Worm (Caenorhabditis elegans) whole organism, L4 larva: ENCODE results near the gene F11D11.22.
A peak's percentile ranks its signal among the peaks of the same experiment; 100 is the strongest.

Source experiments
- F10B5.3 ChIP-seq: sonication (generic microtip); optimal IDR thresholded peaks from 2 replicates; lab custom pipeline; 2016; ENCODE audit warnings: mild to moderate bottlenecking, missing genetic modification characterization, missing compliant biosample characterization
- F44E2.7 ChIP-seq: fragments of 200-800 bp; sonication (Bioruptor generic); IDR thresholded peaks from 2 replicates; pipeline ENCODE4 v2.1.2; 2022; ENCODE audit warnings: missing genetic modification characterization, missing compliant biosample characterization
- R02D3.7 ChIP-seq: fragments of 150-350 bp; sonication (generic microtip); optimal IDR thresholded peaks from 3 replicates; lab custom pipeline; 2014; ENCODE audit warnings: missing biosample characterization, missing genetic modification characterization
- T20F7.1 ChIP-seq: fragments of 200-800 bp; sonication (Bioruptor generic); optimal IDR thresholded peaks from 2 replicates; lab custom pipeline; 2018; ENCODE audit warnings: mild to moderate bottlenecking, missing genetic modification characterization, missing compliant biosample characterization
- T26A8.4 ChIP-seq: fragments of 200-800 bp; sonication (Bioruptor generic); IDR thresholded peaks from 2 replicates; pipeline ENCODE4 v1.3.6; 2022; ENCODE audit warnings: missing genetic modification characterization, missing compliant biosample characterization
- Y48G9A.11 ChIP-seq: fragments of 200-800 bp; sonication (Bioruptor generic); IDR thresholded peaks from 2 replicates; pipeline ENCODE4 v1.3.6; 2022; ENCODE audit warnings: missing genetic modification reagents, missing genetic modification characterization, missing compliant biosample characterization
- Y75B8A.6 ChIP-seq: fragments of 200-800 bp; sonication (Bioruptor generic); IDR thresholded peaks from 2 replicates; pipeline ENCODE4 v1.3.6; 2022; ENCODE audit warnings: missing genetic modification reagents, missing genetic modification characterization, missing compliant biosample characterization
- ZK337.2 ChIP-seq: fragments of 200-800 bp; sonication (Bioruptor generic); IDR thresholded peaks from 2 replicates; pipeline ENCODE4 v1.3.6; 2022; ENCODE audit warnings: missing genetic modification reagents, missing genetic modification characterization, missing compliant biosample characterization
- aha-1 ChIP-seq: fragments of 150-350 bp; peaks from one replicate; lab custom pipeline; 2014; ENCODE audit warnings: missing biosample characterization, missing genetic modification characterization
- aly-2 ChIP-seq: sonication (generic microtip); optimal IDR thresholded peaks from 2 replicates; lab custom pipeline; 2018; ENCODE audit warnings: missing biosample characterization, missing genetic modification characterization
- ama-1 ChIP-seq: fragments of 150-350 bp; optimal IDR thresholded peaks from 2 replicates; lab custom pipeline; 2014; ENCODE audit warnings: inconsistent platforms, mixed read lengths
- attf-4 ChIP-seq: sonication (generic microtip); optimal IDR thresholded peaks from 3 replicates; lab custom pipeline; 2017; ENCODE audit warnings: missing biosample characterization, missing genetic modification characterization
- ceh-28 ChIP-seq: fragments of 150-350 bp; optimal IDR thresholded peaks from 2 replicates; lab custom pipeline; 2014; ENCODE audit warnings: missing biosample characterization, missing genetic modification reagents, missing genetic modification characterization
- ceh-32 ChIP-seq: sonication (generic microtip); optimal IDR thresholded peaks from 2 replicates; lab custom pipeline; 2016; ENCODE audit warnings: mild to moderate bottlenecking, missing genetic modification characterization, missing compliant biosample characterization; ENCODE audit not compliant: poor library complexity
- ces-1 ChIP-seq: fragments of 150-350 bp; sonication (generic microtip); optimal IDR thresholded peaks from 4 replicates; lab custom pipeline; 2014; ENCODE audit warnings: missing biosample characterization, missing genetic modification reagents, missing genetic modification characterization
- cey-2 ChIP-seq: sonication (generic microtip); optimal IDR thresholded peaks from 3 replicates; lab custom pipeline; 2017; ENCODE audit warnings: missing genetic modification characterization, mild to moderate bottlenecking, missing compliant biosample characterization, antibody characterized with exemption, borderline replicate concordance; ENCODE audit not compliant: insufficient read depth
- daf-8 ChIP-seq: fragments of 200-800 bp; sonication (Bioruptor generic); IDR thresholded peaks from 2 replicates; pipeline ENCODE4 v1.3.6; 2022; ENCODE audit warnings: missing genetic modification characterization, missing compliant biosample characterization
- dmd-6 ChIP-seq: fragments of 200-800 bp; sonication (Bioruptor generic); IDR thresholded peaks from 2 replicates; pipeline ENCODE4 v1.3.6; 2022; ENCODE audit warnings: missing genetic modification reagents, missing genetic modification characterization, missing compliant biosample characterization
- dmd-9 ChIP-seq: fragments of 200-800 bp; sonication (Bioruptor generic); IDR thresholded peaks from 2 replicates; pipeline ENCODE4 v1.3.6; 2022; ENCODE audit warnings: missing genetic modification reagents, missing genetic modification characterization, missing compliant biosample characterization
- dve-1 ChIP-seq: sonication (generic microtip); optimal IDR thresholded peaks from 2 replicates; lab custom pipeline; 2017; ENCODE audit warnings: antibody characterized with exemption, mild to moderate bottlenecking, missing genetic modification characterization, missing compliant biosample characterization; ENCODE audit not compliant: insufficient read depth
- egl-27 ChIP-seq: sonication (generic microtip); optimal IDR thresholded peaks from 3 replicates; lab custom pipeline; 2017; ENCODE audit warnings: missing biosample characterization, missing genetic modification reagents, missing genetic modification characterization
- fkh-10 ChIP-seq: fragments of 150-350 bp; optimal IDR thresholded peaks from 2 replicates; lab custom pipeline; 2014; ENCODE audit warnings: missing biosample characterization, missing genetic modification reagents, missing genetic modification characterization
- gei-8 ChIP-seq: fragments of 200-800 bp; sonication (Bioruptor generic); optimal IDR thresholded peaks from 2 replicates; lab custom pipeline; 2018; ENCODE audit warnings: mild to moderate bottlenecking, missing genetic modification characterization, missing compliant biosample characterization
- hlh-11 ChIP-seq: fragments of 200-800 bp; sonication (Bioruptor generic); optimal IDR thresholded peaks from 2 replicates; lab custom pipeline; 2018; ENCODE audit warnings: mild to moderate bottlenecking, missing genetic modification characterization, missing compliant biosample characterization
- hmg-1.1 ChIP-seq: fragments of 200-800 bp; sonication (Bioruptor generic); IDR thresholded peaks from 2 replicates; pipeline ENCODE4 v1.3.6; 2022; ENCODE audit warnings: missing genetic modification reagents, missing genetic modification characterization, missing compliant biosample characterization
- lin-1 ChIP-seq: fragments of 200-800 bp; sonication (Bioruptor generic); IDR thresholded peaks from 2 replicates; pipeline ENCODE4 v1.3.6; 2022; ENCODE audit warnings: missing genetic modification reagents, missing genetic modification characterization, missing compliant biosample characterization
- lin-13 ChIP-seq: fragments of 150-350 bp; optimal IDR thresholded peaks from 2 replicates; lab custom pipeline; 2014; ENCODE audit warnings: missing biosample characterization, missing genetic modification reagents, missing genetic modification characterization
- lin-39 ChIP-seq: fragments of 150-350 bp; optimal IDR thresholded peaks from 2 replicates; lab custom pipeline; 2014; ENCODE audit warnings: missing biosample characterization, missing genetic modification reagents, missing genetic modification characterization
- lsy-2 ChIP-seq, 2 experiments: fragments of 150-350 bp in 1 of 2; sonication (generic microtip) in 1 of 2; optimal IDR thresholded peaks; 2 replicates each; lab custom pipeline; 2014 to 2017; ENCODE audit warnings: missing biosample characterization in 2 of 2, missing genetic modification characterization in 2 of 2
- madf-5 ChIP-seq, 2 experiments: fragments of 200-800 bp; sonication (Bioruptor generic); IDR thresholded peaks; 2 replicates each; pipeline ENCODE4 v1.3.6; 2022; ENCODE audit warnings: missing compliant biosample characterization in 2 of 2, missing genetic modification characterization in 2 of 2
- madf-9 ChIP-seq: fragments of 200-800 bp; sonication (Bioruptor generic); conservative IDR thresholded peaks from 2 replicates; pipeline ENCODE4 v1.3.6; 2022; ENCODE audit warnings: missing genetic modification reagents, missing genetic modification characterization, missing compliant biosample characterization
- mdl-1 ChIP-seq, 2 experiments: fragments of 150-350 bp in 1 of 2; sonication (generic microtip) in 1 of 2; optimal IDR thresholded peaks; 2 replicates each; lab custom pipeline; 2014 to 2017; ENCODE audit warnings: missing biosample characterization in 2 of 2, missing genetic modification characterization in 2 of 2
- mep-1 ChIP-seq: fragments of 150-350 bp; sonication (generic microtip); optimal IDR thresholded peaks from 3 replicates; lab custom pipeline; 2014; ENCODE audit warnings: missing biosample characterization, missing genetic modification characterization
- nhr-102 ChIP-seq: sonication (generic microtip); optimal IDR thresholded peaks from 2 replicates; lab custom pipeline; 2016; ENCODE audit warnings: mild to moderate bottlenecking, missing genetic modification characterization, moderate library complexity, missing compliant biosample characterization
- nhr-237 ChIP-seq: sonication (generic microtip); optimal IDR thresholded peaks from 2 replicates; lab custom pipeline; 2017; ENCODE audit warnings: missing biosample characterization, missing genetic modification characterization
- nhr-41 ChIP-seq: fragments of 200-800 bp; sonication (Bioruptor generic); IDR thresholded peaks from 2 replicates; pipeline ENCODE4 v1.3.6; 2022; ENCODE audit warnings: missing genetic modification reagents, missing genetic modification characterization, missing compliant biosample characterization
- nhr-42 ChIP-seq: fragments of 200-800 bp; sonication (Bioruptor generic); IDR thresholded peaks from 2 replicates; pipeline ENCODE4 v1.3.6; 2022; ENCODE audit warnings: missing genetic modification characterization, missing compliant biosample characterization
- nhr-48 ChIP-seq: sonication (generic microtip); optimal IDR thresholded peaks from 2 replicates; lab custom pipeline; 2016; ENCODE audit warnings: mild to moderate bottlenecking, missing genetic modification characterization, missing compliant biosample characterization
- nhr-76 ChIP-seq: fragments of 150-350 bp; optimal IDR thresholded peaks from 2 replicates; lab custom pipeline; 2014; ENCODE audit warnings: missing biosample characterization, missing genetic modification characterization
- pha-4 ChIP-seq, 2 experiments: fragments of 150-350 bp in 1 of 2; fragments of 200-800 bp in 1 of 2; sonication (Bioruptor generic) in 1 of 2; IDR thresholded peaks in 1 of 2; optimal IDR thresholded peaks in 1 of 2; 2 replicates each; pipeline versions ENCODE4 v1.3.6 to Lab custom; 2014 to 2022; ENCODE audit warnings: missing genetic modification characterization in 2 of 2, missing genetic modification reagents in 2 of 2, missing biosample characterization in 1 of 2, missing compliant biosample characterization in 1 of 2
- php-3 ChIP-seq: fragments of 200-800 bp; sonication (Bioruptor generic); IDR thresholded peaks from 2 replicates; pipeline ENCODE4 v1.3.6; 2022; ENCODE audit warnings: missing genetic modification reagents, missing genetic modification characterization, missing compliant biosample characterization
- rbr-2 ChIP-seq: sonication (generic microtip); optimal IDR thresholded peaks from 2 replicates; lab custom pipeline; 2016; ENCODE audit warnings: missing genotype, missing genetic modification characterization, missing compliant biosample characterization
- saeg-2 ChIP-seq: fragments of 200-800 bp; sonication (Bioruptor generic); IDR thresholded peaks from 2 replicates; pipeline ENCODE4 v1.3.6; 2022; ENCODE audit warnings: missing genetic modification reagents, missing genetic modification characterization, missing compliant biosample characterization
- sdz-12 ChIP-seq: fragments of 200-800 bp; sonication (Bioruptor generic); optimal IDR thresholded peaks from 2 replicates; lab custom pipeline; 2018; ENCODE audit warnings: mild to moderate bottlenecking, missing genetic modification characterization, missing compliant biosample characterization
- set-16 ChIP-seq: fragments of 200-800 bp; sonication (Bioruptor generic); IDR thresholded peaks from 2 replicates; pipeline ENCODE4 v1.3.6; 2022; ENCODE audit warnings: missing genetic modification reagents, missing genetic modification characterization, missing compliant biosample characterization
- skn-1 ChIP-seq: fragments of 150-350 bp; optimal IDR thresholded peaks from 2 replicates; lab custom pipeline; 2014; ENCODE audit warnings: missing biosample characterization, missing genetic modification characterization
- snpc-1.2 ChIP-seq: fragments of 200-800 bp; sonication (Bioruptor generic); IDR thresholded peaks from 2 replicates; pipeline ENCODE4 v1.3.6; 2022; ENCODE audit warnings: missing genetic modification reagents, missing genetic modification characterization, missing compliant biosample characterization
- unc-130 ChIP-seq: sonication (generic microtip); optimal IDR thresholded peaks from 2 replicates; lab custom pipeline; 2016; ENCODE audit warnings: missing genetic modification reagents, missing genetic modification characterization, missing compliant biosample characterization
- unc-39 ChIP-seq: sonication (generic microtip); optimal IDR thresholded peaks from 2 replicates; lab custom pipeline; 2017; ENCODE audit warnings: missing biosample characterization, missing genetic modification characterization
- zfp-2 ChIP-seq: sonication (generic microtip); optimal IDR thresholded peaks from 2 replicates; lab custom pipeline; 2016; ENCODE audit warnings: mild to moderate bottlenecking, missing genetic modification characterization, missing compliant biosample characterization
- zfp-3 ChIP-seq: fragments of 200-800 bp; sonication (Bioruptor generic); conservative IDR thresholded peaks from 2 replicates; pipeline ENCODE4 v1.3.6; 2022; ENCODE audit warnings: missing genetic modification reagents, missing genetic modification characterization, missing compliant biosample characterization
- ztf-11 ChIP-seq: fragments of 150-350 bp; optimal IDR thresholded peaks from 2 replicates; lab custom pipeline; 2014; ENCODE audit warnings: missing biosample characterization, missing genetic modification characterization

Gene F11D11.22

ce11 chrV:18782747-18783146, 20.6 kb downstream of the F11D11.22 start (continued):
- no peak for TF ChIP-seq F44E2.7 (GFP tag; lab: Robert Waterston, UW)
- no peak for TF ChIP-seq egl-27 (tag; lab: Kevin White, UChicago)
- no peak for TF ChIP-seq dmd-9
- TF ChIP-seq nhr-42 (GFP tag; lab: Robert Waterston, UW) = no peak
- no peak for TF ChIP-seq ZK337.2
- peak; percentile 39; the same call in 1 of the 2 replicates for TF ChIP-seq set-16
- TF ChIP-seq aha-1 (tag; lab: Kevin White, UChicago) = no peak
- peak; percentile 40; the same call in 1 of the 2 replicates for TF ChIP-seq php-3
- TF ChIP-seq ceh-32 (tag; lab: Kevin White, UChicago) = no peak
- TF ChIP-seq T26A8.4 (GFP tag; lab: Robert Waterston, UW) = no peak
- no peak for TF ChIP-seq sdz-12 (GFP tag; lab: Kevin White, UChicago)
- TF ChIP-seq lin-13 (GFP tag; lab: Kevin White, UChicago) = no peak
- TF ChIP-seq cey-2 (tag; lab: Kevin White, UChicago) = no peak
- peak; percentile 77 for TF ChIP-seq dve-1 (tag; lab: Kevin White, UChicago)
- no peak for TF ChIP-seq skn-1 (tag; lab: Kevin White, UChicago)
- TF ChIP-seq mdl-1 (tag; optimal IDR thresholded peaks at IDR 0.05; lab: Kevin White, UChicago) = no peak
- no peak for TF ChIP-seq nhr-76 (tag; lab: Kevin White, UChicago)
- TF ChIP-seq nhr-48 (tag; lab: Kevin White, UChicago) = peak; percentile 4
- no peak for TF ChIP-seq R02D3.7
- TF ChIP-seq ceh-28 (tag; lab: Kevin White, UChicago) = no peak
- TF ChIP-seq dmd-6 = peak; percentile 87
- no peak for TF ChIP-seq fkh-10 (GFP tag; lab: Kevin White, UChicago)
- TF ChIP-seq lin-1 (GFP tag; lab: Robert Waterston, UW) = no peak
- TF ChIP-seq madf-9 = no peak
- TF ChIP-seq T20F7.1 = no peak
- no peak for TF ChIP-seq daf-8 (GFP tag; lab: Robert Waterston, UW)
- no peak for TF ChIP-seq zfp-2 (tag; lab: Kevin White, UChicago)
- no peak for TF ChIP-seq aly-2 (tag; lab: Kevin White, UChicago)
- TF ChIP-seq gei-8 (GFP tag; lab: Kevin White, UChicago) = no peak
- TF ChIP-seq Y48G9A.11 (GFP tag; lab: Robert Waterston, UW) = no peak
- no peak for TF ChIP-seq lin-39 (tag; lab: Kevin White, UChicago)
- TF ChIP-seq nhr-102 (tag; lab: Kevin White, UChicago) = no peak
- peak; percentile 79 for TF ChIP-seq hlh-11
- no peak for TF ChIP-seq hmg-1.1 (GFP tag; lab: Robert Waterston, UW)
- no peak for TF ChIP-seq F10B5.3 (tag; lab: Kevin White, UChicago)
- TF ChIP-seq nhr-41 (GFP tag; lab: Robert Waterston, UW) = no peak
- no peak for TF ChIP-seq Y75B8A.6
- TF ChIP-seq attf-4 (tag; lab: Kevin White, UChicago) = no peak
- no peak for TF ChIP-seq snpc-1.2 (GFP tag; lab: Robert Waterston, UW)
- TF ChIP-seq ama-1 (lab: Kevin White, UChicago) = no peak
- TF ChIP-seq pha-4 (GFP tag; IDR thresholded peaks at IDR 0.05; lab: Robert Waterston, UW) = no peak
- TF ChIP-seq pha-4 (tag; optimal IDR thresholded peaks at IDR 0.05; lab: Kevin White, UChicago) = no peak
- no peak for TF ChIP-seq rbr-2 (tag; lab: Kevin White, UChicago)
- no peak for TF ChIP-seq zfp-3
- TF ChIP-seq mep-1 (tag; lab: Kevin White, UChicago) = peak; percentile 25
- peak in 1 of 2 experiments; percentile 40 for TF ChIP-seq lsy-2 (tag; optimal IDR thresholded peaks at IDR 0.05; lab: Kevin White, UChicago)
- TF ChIP-seq ces-1 = no peak
- no peak for TF ChIP-seq saeg-2 (GFP tag; lab: Robert Waterston, UW)
- no peak for TF ChIP-seq unc-39 (tag; lab: Kevin White, UChicago)
- no peak for TF ChIP-seq ztf-11 (tag; lab: Kevin White, UChicago)
- no peak for TF ChIP-seq unc-130
- no peak for TF ChIP-seq nhr-237 (tag; lab: Kevin White, UChicago)
- no peak for TF ChIP-seq madf-5 (GFP tag; IDR thresholded peaks at IDR 0.05; lab: Robert Waterston, UW)
